Worm (Caenorhabditis elegans) whole organism, L2 larva: ENCODE data around the gene F38B6.4.

ENCODE experiments used
- C34F6.9 ChIP-seq: fragments of 150-350 bp; optimal IDR thresholded peaks from 2 replicates; lab custom pipeline; 2014; ENCODE audit warnings: missing biosample characterization, missing genetic modification characterization
- R02D3.7 ChIP-seq: fragments of 150-350 bp; optimal IDR thresholded peaks from 2 replicates; lab custom pipeline; 2014; ENCODE audit warnings: missing biosample characterization, missing genetic modification characterization
- ZK546.5 ChIP-seq: sonication (generic microtip); optimal IDR thresholded peaks from 2 replicates; lab custom pipeline; 2017; ENCODE audit warnings: missing biosample characterization, missing genetic modification characterization
- alr-1 ChIP-seq: fragments of 150-350 bp; optimal IDR thresholded peaks from 2 replicates; lab custom pipeline; 2014; ENCODE audit warnings: missing biosample characterization, missing genetic modification characterization
- aly-2 ChIP-seq: fragments of 150-350 bp; optimal IDR thresholded peaks from 2 replicates; lab custom pipeline; 2014; ENCODE audit warnings: missing biosample characterization, missing genetic modification characterization
- ama-1 ChIP-seq: fragments of 150-350 bp; optimal IDR thresholded peaks from 2 replicates; lab custom pipeline; 2018; ENCODE audit warnings: inconsistent platforms
- blmp-1 ChIP-seq: sonication (generic microtip); optimal IDR thresholded peaks from 2 replicates; lab custom pipeline; 2017; ENCODE audit warnings: missing genetic modification characterization, mild to moderate bottlenecking, missing compliant biosample characterization, antibody characterized with exemption, moderate library complexity; ENCODE audit not compliant: insufficient read depth
- crh-2 ChIP-seq: sonication (generic microtip); optimal IDR thresholded peaks from 2 replicates; lab custom pipeline; 2017; ENCODE audit warnings: missing biosample characterization, missing genetic modification characterization
- dmd-4 ChIP-seq: sonication (generic microtip); optimal IDR thresholded peaks from 2 replicates; lab custom pipeline; 2017; ENCODE audit warnings: missing biosample characterization, missing genetic modification characterization
- egl-27 ChIP-seq: sonication (generic microtip); optimal IDR thresholded peaks from 3 replicates; lab custom pipeline; 2017; ENCODE audit warnings: missing biosample characterization, missing genetic modification reagents, missing genetic modification characterization
- elt-1 ChIP-seq: fragments of 150-350 bp; optimal IDR thresholded peaks from 2 replicates; lab custom pipeline; 2014; ENCODE audit warnings: missing biosample characterization, missing genetic modification characterization
- elt-3 ChIP-seq: sonication (generic microtip); optimal IDR thresholded peaks from 2 replicates; lab custom pipeline; 2017; ENCODE audit warnings: missing biosample characterization, missing genetic modification characterization
- fos-1 ChIP-seq: fragments of 150-350 bp; optimal IDR thresholded peaks from 2 replicates; lab custom pipeline; 2014; ENCODE audit warnings: missing biosample characterization, missing genetic modification characterization
- gmeb-1 ChIP-seq: fragments of 150-350 bp; optimal IDR thresholded peaks from 2 replicates; lab custom pipeline; 2014; ENCODE audit warnings: missing biosample characterization, missing genetic modification characterization
- lin-11 ChIP-seq: fragments of 150-350 bp; sonication (generic microtip); optimal IDR thresholded peaks from 2 replicates; lab custom pipeline; 2014; ENCODE audit warnings: missing biosample characterization, missing genetic modification characterization, inconsistent platforms, mixed read lengths
- lin-13 ChIP-seq: fragments of 150-350 bp; optimal IDR thresholded peaks from 2 replicates; lab custom pipeline; 2014; ENCODE audit warnings: missing biosample characterization, missing genetic modification reagents, missing genetic modification characterization
- lin-39 ChIP-seq: fragments of 150-350 bp; optimal IDR thresholded peaks from 2 replicates; lab custom pipeline; 2014; ENCODE audit warnings: missing biosample characterization, missing genetic modification reagents, missing genetic modification characterization
- lsy-2 ChIP-seq, 2 experiments: fragments of 150-350 bp in 1 of 2; sonication (generic microtip) in 1 of 2; optimal IDR thresholded peaks; 2 replicates each; lab custom pipeline; 2014 to 2017; ENCODE audit warnings: missing biosample characterization in 2 of 2, missing genetic modification characterization in 2 of 2
- mab-5 ChIP-seq: fragments of 150-350 bp; optimal IDR thresholded peaks from 2 replicates; lab custom pipeline; 2014; ENCODE audit warnings: missing biosample characterization, missing genetic modification characterization
- mbf-1 ChIP-seq: sonication (generic microtip); optimal IDR thresholded peaks from 2 replicates; lab custom pipeline; 2017; ENCODE audit warnings: missing biosample characterization, missing genetic modification characterization
- nhr-10 ChIP-seq: sonication (generic microtip); optimal IDR thresholded peaks from 2 replicates; lab custom pipeline; 2017; ENCODE audit warnings: missing biosample characterization, missing genetic modification characterization
- nhr-11 ChIP-seq: fragments of 150-350 bp; optimal IDR thresholded peaks from 2 replicates; lab custom pipeline; 2014; ENCODE audit warnings: missing biosample characterization, missing genetic modification characterization
- nhr-129 ChIP-seq: fragments of 150-350 bp; optimal IDR thresholded peaks from 2 replicates; lab custom pipeline; 2014; ENCODE audit warnings: missing biosample characterization, missing genetic modification characterization
- nhr-21 ChIP-seq: fragments of 150-350 bp; optimal IDR thresholded peaks from 2 replicates; lab custom pipeline; 2014; ENCODE audit warnings: missing biosample characterization, missing genetic modification characterization
- nhr-237 ChIP-seq: fragments of 150-350 bp; optimal IDR thresholded peaks from 2 replicates; lab custom pipeline; 2014; ENCODE audit warnings: missing biosample characterization, missing genetic modification characterization
- nhr-25 ChIP-seq: fragments of 150-350 bp; sonication (generic microtip); optimal IDR thresholded peaks from 3 replicates; lab custom pipeline; 2014; ENCODE audit warnings: missing biosample characterization, missing genetic modification characterization
- nhr-6 ChIP-seq: fragments of 150-350 bp; optimal IDR thresholded peaks from 2 replicates; lab custom pipeline; 2014; ENCODE audit warnings: missing biosample characterization, missing genetic modification characterization
- nhr-77 ChIP-seq: fragments of 150-350 bp; optimal IDR thresholded peaks from 2 replicates; lab custom pipeline; 2014; ENCODE audit warnings: missing biosample characterization, missing genetic modification characterization
- peb-1 ChIP-seq: fragments of 150-350 bp; optimal IDR thresholded peaks from 2 replicates; lab custom pipeline; 2014; ENCODE audit warnings: missing biosample characterization, missing genetic modification characterization
- sem-4 ChIP-seq: fragments of 150-350 bp; optimal IDR thresholded peaks from 2 replicates; lab custom pipeline; 2014; ENCODE audit warnings: missing biosample characterization, missing genetic modification reagents, missing genetic modification characterization
- skn-1 ChIP-seq: sonication (generic microtip); optimal IDR thresholded peaks from 2 replicates; lab custom pipeline; 2017; ENCODE audit warnings: missing biosample characterization, missing genetic modification characterization
- sma-3 ChIP-seq: sonication (generic microtip); optimal IDR thresholded peaks from 2 replicates; lab custom pipeline; 2016; ENCODE audit warnings: missing genetic modification reagents, missing genetic modification characterization, missing compliant biosample characterization
- sma-9 ChIP-seq, 2 experiments: fragments of 150-350 bp in 1 of 2; sonication (generic microtip) in 1 of 2; optimal IDR thresholded peaks; 2 replicates each; lab custom pipeline; 2014 to 2016; ENCODE audit warnings: missing genetic modification characterization in 2 of 2, mild to moderate bottlenecking in 1 of 2, missing biosample characterization in 1 of 2, missing compliant biosample characterization in 1 of 2, missing genetic modification reagents in 1 of 2, moderate library complexity in 1 of 2
- snpc-4 ChIP-seq: fragments of 150-350 bp; optimal IDR thresholded peaks from 2 replicates; lab custom pipeline; 2014; ENCODE audit warnings: missing biosample characterization, missing genetic modification characterization
- unc-39 ChIP-seq: fragments of 150-350 bp; optimal IDR thresholded peaks from 2 replicates; lab custom pipeline; 2014; ENCODE audit warnings: missing biosample characterization, missing genetic modification characterization
- unc-62 ChIP-seq: fragments of 150-350 bp; optimal IDR thresholded peaks from 2 replicates; lab custom pipeline; 2014; ENCODE audit warnings: missing biosample characterization, missing genetic modification reagents, missing genetic modification characterization
- zag-1 ChIP-seq: fragments of 150-350 bp; optimal IDR thresholded peaks from 2 replicates; lab custom pipeline; 2014; ENCODE audit warnings: missing biosample characterization, missing genetic modification characterization
- ztf-1 ChIP-seq: fragments of 200-800 bp; sonication (Bioruptor generic); conservative IDR thresholded peaks from 2 replicates; pipeline ENCODE4 v1.3.6; 2022; ENCODE audit warnings: missing genetic modification characterization, missing compliant biosample characterization
- ztf-11 ChIP-seq: sonication (generic microtip); optimal IDR thresholded peaks from 2 replicates; lab custom pipeline; 2017; ENCODE audit warnings: missing biosample characterization, missing genetic modification characterization
- ztf-4 ChIP-seq: fragments of 150-350 bp; optimal IDR thresholded peaks from 2 replicates; lab custom pipeline; 2014; ENCODE audit warnings: missing biosample characterization, missing genetic modification characterization

The F38B6.4 gene

DNA sequence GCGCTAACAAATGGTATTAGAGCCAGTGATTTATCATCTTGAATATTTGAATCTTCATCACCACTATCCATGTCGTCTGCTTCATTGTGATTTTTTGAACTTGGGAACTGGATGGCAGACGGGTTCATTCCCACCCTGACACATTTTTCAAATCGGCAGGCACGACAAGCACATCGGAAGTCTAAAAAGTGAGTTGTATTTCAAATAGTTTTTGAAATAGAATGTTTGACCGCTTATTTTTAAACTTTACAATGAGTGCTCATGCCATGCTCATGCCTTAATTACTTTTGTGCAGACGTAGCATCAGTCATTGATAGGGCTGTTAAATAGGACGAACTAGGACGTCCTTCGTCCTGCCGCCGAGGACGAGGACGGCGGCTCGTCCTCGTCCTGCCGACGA is 36.7 kb upstream of the F38B6.4 start:
- TF ChIP-seq nhr-237 (no peak), C34F6.9 (no peak), nhr-11 (tag; lab: Kevin White, UChicago) (no peak), egl-27 (tag; lab: Kevin White, UChicago) (no peak), elt-1 (tag; lab: Kevin White, UChicago) (no peak), fos-1 (tag; lab: Kevin White, UChicago) (no peak), zag-1 (tag; lab: Kevin White, UChicago) (no peak), peb-1 (no peak), crh-2 (no peak), ZK546.5 (tag; lab: Kevin White, UChicago) (no peak), R02D3.7 (tag; lab: Kevin White, UChicago) (no peak), elt-3 (tag; lab: Kevin White, UChicago) (no peak), nhr-25 (tag; lab: Kevin White, UChicago) (no peak), unc-62 (GFP tag; lab: Kevin White, UChicago) (no peak), nhr-129 (tag; lab: Kevin White, UChicago) (no peak)

DNA sequence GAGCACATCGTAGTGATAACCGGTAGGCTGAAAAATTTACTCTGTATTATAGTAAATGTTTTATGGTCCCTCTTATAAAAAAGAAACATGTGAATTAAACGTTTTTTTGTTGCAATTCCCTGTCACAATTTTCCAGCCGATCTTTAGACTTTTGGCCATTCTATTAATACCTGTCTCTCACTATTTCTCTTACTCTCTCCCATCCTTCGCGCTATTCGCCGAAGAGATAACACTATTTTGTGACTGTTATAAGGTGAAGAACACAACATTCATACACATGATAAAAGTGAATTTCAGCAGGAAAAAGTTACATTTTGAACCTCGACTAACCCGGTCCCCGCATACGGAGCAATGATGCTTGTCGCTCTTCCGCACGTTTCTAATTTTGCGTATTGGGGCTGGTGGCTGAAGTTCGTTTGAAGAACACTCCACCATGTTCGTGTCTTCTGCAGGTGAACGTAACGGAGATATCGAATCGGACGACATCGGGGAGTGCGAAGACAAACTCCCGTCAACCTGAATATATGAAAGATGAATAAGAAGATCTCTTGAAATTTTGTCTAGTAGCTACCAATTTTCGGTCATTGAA is 35.6 kb upstream of the F38B6.4 start:
- TF ChIP-seq lin-39 (no peak), R02D3.7 (tag; lab: Kevin White, UChicago) (no peak), ztf-1 (GFP tag; lab: Robert Waterston, UW) (no peak), crh-2 (peak; percentile 48), ztf-4 (tag; lab: Kevin White, UChicago) (peak; percentile 27), blmp-1 (tag; lab: Kevin White, UChicago) (peak; percentile 48), ama-1 (lab: Kevin White, UChicago) (no peak), elt-1 (tag; lab: Kevin White, UChicago) (no peak), nhr-21 (peak; percentile 13), sem-4 (tag; lab: Kevin White, UChicago) (no peak), fos-1 (tag; lab: Kevin White, UChicago) (peak; percentile 86), sma-3 (GFP tag; lab: Kevin White, UChicago) (peak; percentile 70), nhr-10 (tag; lab: Kevin White, UChicago) (no peak), lin-13 (GFP tag; lab: Kevin White, UChicago) (no peak), gmeb-1 (tag; lab: Kevin White, UChicago) (peak; percentile 22), nhr-6 (tag; lab: Kevin White, UChicago) (no peak), mab-5 (tag; lab: Kevin White, UChicago) (no peak), nhr-25 (tag; lab: Kevin White, UChicago) (peak; percentile 67), sma-9 (GFP tag; optimal IDR thresholded peaks at IDR 0.05; lab: Kevin White, UChicago) (peak; percentile 84), sma-9 (tag; optimal IDR thresholded peaks at IDR 0.05; lab: Kevin White, UChicago) (no peak), nhr-237 (no peak)

DNA sequence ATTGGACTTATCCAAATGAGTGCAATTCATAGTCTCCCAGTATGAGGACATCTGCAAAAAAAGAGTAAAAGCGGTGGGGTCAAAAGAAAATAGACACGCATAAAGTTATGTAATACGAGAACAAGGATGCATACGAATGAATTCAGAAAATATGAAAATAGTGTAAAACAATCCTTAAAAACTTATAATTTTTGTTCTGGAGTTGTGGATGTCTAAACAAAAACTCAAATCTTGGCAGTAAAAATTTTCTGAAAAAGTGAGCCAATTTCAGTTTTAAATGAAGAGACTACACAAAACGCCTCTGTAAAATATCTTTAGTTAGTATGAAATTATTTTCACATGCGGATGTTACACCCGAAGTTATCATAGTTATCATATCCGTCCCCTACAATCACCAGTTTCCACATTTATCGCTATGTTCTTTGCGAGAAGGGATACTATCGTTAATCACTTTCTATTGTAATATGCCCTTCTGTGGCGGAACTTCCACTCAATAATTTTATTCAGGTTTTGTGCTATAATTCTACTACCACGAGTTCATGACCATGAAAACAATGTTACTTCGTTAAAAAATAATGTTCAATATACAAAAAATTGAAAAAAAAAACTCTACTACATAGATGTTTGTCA is 34.0 kb upstream of the F38B6.4 start, which contains the start of gene nhr-120:
TSS of gene nhr-120 (minus strand) at position 51 of the 630 bp plus-strand sequence.
- TF ChIP-seq nhr-25 (tag; lab: Kevin White, UChicago) (peak; percentile 5), fos-1 (tag; lab: Kevin White, UChicago) (no peak), blmp-1 (tag; lab: Kevin White, UChicago) (peak; percentile 19), sma-9 (GFP tag; optimal IDR thresholded peaks at IDR 0.05; lab: Kevin White, UChicago) (peak; percentile 48), sma-9 (tag; optimal IDR thresholded peaks at IDR 0.05; lab: Kevin White, UChicago) (no peak)

DNA sequence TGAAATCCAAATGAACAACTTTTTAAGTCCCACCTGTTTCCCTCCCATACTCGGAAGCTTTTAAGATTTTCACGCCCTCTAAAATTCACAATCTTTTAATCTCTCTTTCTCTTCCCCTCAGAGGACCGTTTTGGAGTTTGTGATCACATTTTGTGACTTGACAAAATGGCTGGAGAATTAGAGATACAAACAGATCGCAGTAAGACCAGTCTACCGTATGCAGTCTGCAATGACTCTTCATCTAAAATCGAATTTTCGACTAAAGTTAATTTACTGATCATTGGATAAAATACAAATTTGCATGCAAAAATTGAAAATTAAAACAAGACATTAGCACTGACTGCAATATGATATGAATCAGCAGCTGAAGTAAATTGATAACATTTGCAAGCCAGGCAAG is 33.2 kb upstream of the F38B6.4 start:
- TF ChIP-seq alr-1 (tag; lab: Kevin White, UChicago) (no peak), nhr-11 (tag; lab: Kevin White, UChicago) (no peak), crh-2 (peak; percentile 28), nhr-129 (tag; lab: Kevin White, UChicago) (peak; percentile 24), lsy-2 (tag; optimal IDR thresholded peaks at IDR 0.05; lab: Kevin White, UChicago) (peak in 1 of 2 experiments; percentile 54), nhr-25 (tag; lab: Kevin White, UChicago) (peak; percentile 7), lin-13 (GFP tag; lab: Kevin White, UChicago) (peak; percentile 21)

DNA sequence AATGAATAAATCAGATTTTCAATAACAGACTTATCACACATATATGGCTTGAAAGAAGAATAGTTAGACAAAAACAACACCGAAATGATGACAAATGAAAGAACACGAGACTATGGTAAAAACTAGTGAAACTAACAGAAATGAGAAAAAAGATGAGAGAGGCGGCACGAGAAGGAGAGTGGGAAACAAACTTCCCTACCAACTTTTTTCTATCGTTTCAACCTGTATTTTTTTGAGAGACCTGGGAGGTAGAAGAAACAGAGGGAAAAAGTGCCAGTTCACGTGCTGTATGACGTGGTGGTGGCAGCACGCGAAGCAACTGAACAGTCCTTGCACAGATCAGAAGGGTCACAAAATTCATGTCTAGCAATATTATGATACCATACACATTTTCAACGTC is 31.9 kb upstream of the F38B6.4 start:
- no peak for TF ChIP-seq unc-62 (GFP tag; lab: Kevin White, UChicago)
- no peak for TF ChIP-seq C34F6.9
- TF ChIP-seq ztf-1 (GFP tag; lab: Robert Waterston, UW): no peak
- TF ChIP-seq skn-1 (tag; lab: Kevin White, UChicago): peak; percentile 93
- TF ChIP-seq aly-2: no peak
- peak; percentile 57 for TF ChIP-seq egl-27 (tag; lab: Kevin White, UChicago)
- no peak for TF ChIP-seq nhr-237
- TF ChIP-seq dmd-4 (tag; lab: Kevin White, UChicago): no peak
- TF ChIP-seq ztf-11: no peak
- TF ChIP-seq elt-1 (tag; lab: Kevin White, UChicago): no peak
- TF ChIP-seq snpc-4: no peak
- no peak for TF ChIP-seq elt-3 (tag; lab: Kevin White, UChicago)
- TF ChIP-seq lin-11 (tag; lab: Kevin White, UChicago): no peak
- peak; percentile 30 for TF ChIP-seq fos-1 (tag; lab: Kevin White, UChicago)
- no peak for TF ChIP-seq unc-39 (tag; lab: Kevin White, UChicago)
- no peak for TF ChIP-seq mbf-1 (tag; lab: Kevin White, UChicago)
- TF ChIP-seq nhr-77 (tag; lab: Kevin White, UChicago): no peak
- TF ChIP-seq alr-1 (tag; lab: Kevin White, UChicago): no peak
- no peak for TF ChIP-seq mab-5 (tag; lab: Kevin White, UChicago)
- TF ChIP-seq nhr-21: no peak
- peak; percentile 4 for TF ChIP-seq lin-13 (GFP tag; lab: Kevin White, UChicago)
- peak; percentile 79 for TF ChIP-seq crh-2
- TF ChIP-seq sem-4 (tag; lab: Kevin White, UChicago): no peak
